Fruit fly (Drosophila melanogaster) whole organism, embryonic: ENCODE measurements around the gene MtnE.

Source experiments
- ATbp ChIP-seq: fragments of 200-800 bp; sonication (Bioruptor generic); optimal IDR thresholded peaks from 2 replicates; lab custom pipeline; 2017; ENCODE audit warnings: missing biosample characterization, mild to moderate bottlenecking, missing genetic modification characterization, missing genetic modification reagents
- CG10147 ChIP-seq: fragments of 200-800 bp; sonication (Bioruptor generic); optimal IDR thresholded peaks from 2 replicates; lab custom pipeline; 2019; ENCODE audit warnings: missing biosample characterization, mild to moderate bottlenecking, missing genetic modification characterization, moderate library complexity
- CG11695 ChIP-seq: fragments of 200-800 bp; sonication (Bioruptor generic); IDR thresholded peaks from 3 replicates; pipeline ENCODE4 v1.3.6; 2022; ENCODE audit warnings: missing biosample characterization, missing genetic modification characterization
- CG12155 ChIP-seq: fragments of 200-800 bp; sonication (Bioruptor generic); optimal IDR thresholded peaks from 3 replicates; lab custom pipeline; 2016; ENCODE audit warnings: missing biosample characterization, missing genetic modification characterization
- CG14965 ChIP-seq: fragments of 200-800 bp; sonication (Bioruptor generic); optimal IDR thresholded peaks from 2 replicates; lab custom pipeline; 2016; ENCODE audit warnings: missing biosample characterization, missing genetic modification characterization, borderline replicate concordance
- CG15269 ChIP-seq: fragments of 200-800 bp; sonication (Bioruptor generic); optimal IDR thresholded peaks from 2 replicates; lab custom pipeline; 2018; ENCODE audit warnings: missing biosample characterization, mild to moderate bottlenecking, missing genetic modification characterization, moderate library complexity
- CG16813 ChIP-seq: fragments of 200-800 bp; sonication (Bioruptor generic); IDR thresholded peaks from 3 replicates; pipeline ENCODE4 v1.3.6; 2022; ENCODE audit warnings: missing biosample characterization, missing genetic modification characterization; ENCODE audit not compliant: partially characterized antibody
- CG17829 ChIP-seq: fragments of 200-800 bp; optimal IDR thresholded peaks from 2 replicates; lab custom pipeline; 2019; ENCODE audit warnings: missing biosample characterization, mild to moderate bottlenecking, missing genetic modification characterization, moderate library complexity
- CG17912 ChIP-seq: fragments of 200-800 bp; sonication (Bioruptor generic); optimal IDR thresholded peaks from 2 replicates; lab custom pipeline; 2018; ENCODE audit warnings: missing biosample characterization, mild to moderate bottlenecking, missing genetic modification characterization
- CG18599 ChIP-seq: fragments of 200-800 bp; sonication (Bioruptor generic); optimal IDR thresholded peaks from 3 replicates; lab custom pipeline; 2017; ENCODE audit warnings: missing biosample characterization, missing genetic modification characterization, mild to moderate bottlenecking, moderate library complexity, missing genetic modification reagents
- CG18764 ChIP-seq: fragments of 200-800 bp; sonication (Bioruptor generic); optimal IDR thresholded peaks from 3 replicates; lab custom pipeline; 2016; ENCODE audit warnings: missing biosample characterization, missing genetic modification characterization
- CG2116 ChIP-seq: fragments of 200-800 bp; sonication (Bioruptor generic); optimal IDR thresholded peaks from 3 replicates; lab custom pipeline; 2018; ENCODE audit warnings: missing biosample characterization, mild to moderate bottlenecking, missing genetic modification characterization
- CG2120 ChIP-seq: fragments of 200-800 bp; sonication (Bioruptor generic); optimal IDR thresholded peaks from 3 replicates; lab custom pipeline; 2016; ENCODE audit warnings: missing biosample characterization, missing genetic modification characterization
- CG2889 ChIP-seq: fragments of 200-800 bp; sonication (Bioruptor generic); IDR thresholded peaks from 3 replicates; pipeline ENCODE4 v1.3.6; 2022; ENCODE audit warnings: missing biosample characterization, missing genetic modification characterization
- CG30431 ChIP-seq: fragments of 200-800 bp; sonication (Bioruptor generic); optimal IDR thresholded peaks from 2 replicates; lab custom pipeline; 2017; ENCODE audit warnings: missing biosample characterization, missing genetic modification characterization
- CG3281 ChIP-seq: fragments of 200-800 bp; sonication (Bioruptor generic); optimal IDR thresholded peaks from 3 replicates; lab custom pipeline; 2017; ENCODE audit warnings: missing biosample characterization, mild to moderate bottlenecking, missing genetic modification characterization
- CG5953 ChIP-seq: fragments of 200-800 bp; sonication (Bioruptor generic); IDR thresholded peaks from 2 replicates; pipeline ENCODE4 v1.3.6; 2022; ENCODE audit warnings: missing biosample characterization, missing genetic modification characterization
- CG8944 ChIP-seq: fragments of 200-800 bp; sonication (Bioruptor generic); optimal IDR thresholded peaks from 3 replicates; lab custom pipeline; 2016; ENCODE audit warnings: missing biosample characterization, missing genetic modification characterization
- CHES-1-like ChIP-seq: fragments of 200-800 bp; sonication (Bioruptor generic); optimal IDR thresholded peaks from 2 replicates; lab custom pipeline; 2016; ENCODE audit warnings: missing biosample characterization, missing genetic modification characterization
- CrebB ChIP-seq: fragments of 200-800 bp; sonication (Bioruptor generic); optimal IDR thresholded peaks from 3 replicates; lab custom pipeline; 2018; ENCODE audit warnings: missing biosample characterization, mild to moderate bottlenecking, missing genetic modification characterization
- Ets65A ChIP-seq: fragments of 200-800 bp; sonication (Bioruptor generic); peaks from one replicate; lab custom pipeline; 2016; ENCODE audit warnings: missing biosample characterization, missing genetic modification characterization
- Hmr ChIP-seq: fragments of 200-800 bp; sonication (Bioruptor generic); optimal IDR thresholded peaks from 3 replicates; lab custom pipeline; 2017; ENCODE audit warnings: mild to moderate bottlenecking, missing biosample characterization, missing genetic modification reagents, missing genetic modification characterization
- Hr78 ChIP-seq, 2 experiments: fragments of 200-800 bp in 1 of 2; fragments of >200 bp in 1 of 2; sonication (Bioruptor generic) in 1 of 2; optimal IDR thresholded peaks; 2 replicates each; lab custom pipeline; 2017 to 2019; ENCODE audit warnings: missing biosample characterization in 2 of 2, missing genetic modification characterization in 2 of 2, mild to moderate bottlenecking in 1 of 2, moderate library complexity in 1 of 2
- Optix ChIP-seq: fragments of 200-800 bp; sonication (Bioruptor generic); IDR thresholded peaks from 3 replicates; pipeline ENCODE4 v1.3.6; 2022; ENCODE audit warnings: missing biosample characterization, missing genetic modification characterization
- Vsx1 ChIP-seq: fragments of 200-800 bp; sonication (Bioruptor generic); optimal IDR thresholded peaks from 2 replicates; lab custom pipeline; 2017; ENCODE audit warnings: missing biosample characterization, mild to moderate bottlenecking, missing genetic modification characterization, missing genetic modification reagents
- YL-1 ChIP-seq: fragments of 200-800 bp; sonication (Bioruptor generic); optimal IDR thresholded peaks from 3 replicates; lab custom pipeline; 2017; ENCODE audit warnings: missing biosample characterization, mild to moderate bottlenecking, missing genetic modification characterization
- abd-A ChIP-seq: fragments of 200-800 bp; sonication (Bioruptor generic); optimal IDR thresholded peaks from 3 replicates; lab custom pipeline; 2019; ENCODE audit warnings: missing biosample characterization, mild to moderate bottlenecking, missing genetic modification characterization, moderate library complexity
- bsh ChIP-seq, 2 experiments: fragments of 200-800 bp; sonication (Bioruptor generic); optimal IDR thresholded peaks; 2 replicates each; lab custom pipeline; 2017 to 2018; ENCODE audit warnings: mild to moderate bottlenecking in 2 of 2, missing biosample characterization in 2 of 2, missing genetic modification characterization in 2 of 2, moderate library complexity in 1 of 2
- chinmo ChIP-seq: fragments of 200-800 bp; sonication (Bioruptor generic); IDR thresholded peaks from 4 replicates; pipeline ENCODE4 v1.3.6; 2022; ENCODE audit warnings: missing biosample characterization, missing genetic modification characterization; ENCODE audit not compliant: partially characterized antibody
- crol ChIP-seq: fragments of 200-800 bp; sonication (Bioruptor generic); IDR thresholded peaks from 2 replicates; pipeline ENCODE4 v1.3.6; 2022; ENCODE audit warnings: missing biosample characterization, missing genetic modification characterization
- da ChIP-seq: fragments of 200-800 bp; sonication (Bioruptor generic); optimal IDR thresholded peaks from 2 replicates; lab custom pipeline; 2016; ENCODE audit warnings: missing biosample characterization, missing genetic modification characterization
- dan ChIP-seq: fragments of 200-800 bp; sonication (Bioruptor generic); IDR thresholded peaks from 2 replicates; pipeline ENCODE4 v1.3.6; 2022; ENCODE audit warnings: missing biosample characterization, missing genetic modification characterization
- eve ChIP-seq, 2 experiments: fragments of >200 bp; optimal IDR thresholded peaks; 2 replicates each; lab custom pipeline; 2017; ENCODE audit warnings: missing biosample characterization in 2 of 2, missing genetic modification characterization in 2 of 2
- ewg ChIP-seq: fragments of 200-800 bp; sonication (Bioruptor generic); optimal IDR thresholded peaks from 3 replicates; lab custom pipeline; 2017; ENCODE audit warnings: mild to moderate bottlenecking, missing biosample characterization, missing genetic modification reagents, missing genetic modification characterization
- gt ChIP-seq: fragments of 200-800 bp; sonication (Bioruptor generic); IDR thresholded peaks from 2 replicates; pipeline ENCODE4 v1.3.6; 2022; ENCODE audit warnings: missing biosample characterization, missing genetic modification characterization
- luna ChIP-seq: fragments of 200-800 bp; sonication (Bioruptor generic); optimal IDR thresholded peaks from 2 replicates; lab custom pipeline; 2016; ENCODE audit warnings: missing biosample characterization, missing genetic modification characterization
- nmo ChIP-seq: fragments of 200-800 bp; sonication (Bioruptor generic); optimal IDR thresholded peaks from 2 replicates; lab custom pipeline; 2018; ENCODE audit warnings: missing biosample characterization, mild to moderate bottlenecking, missing genetic modification characterization, moderate library complexity
- pb ChIP-seq: fragments of 200-800 bp; sonication (Bioruptor generic); optimal IDR thresholded peaks from 3 replicates; lab custom pipeline; 2016; ENCODE audit warnings: missing biosample characterization, missing genetic modification characterization
- pzg ChIP-seq: fragments of 200-800 bp; sonication (Bioruptor generic); optimal IDR thresholded peaks from 3 replicates; lab custom pipeline; 2018; ENCODE audit warnings: missing biosample characterization, mild to moderate bottlenecking, missing genetic modification characterization, moderate library complexity
- ranshi ChIP-seq: fragments of 200-800 bp; sonication (Bioruptor generic); IDR thresholded peaks from 2 replicates; pipeline ENCODE4 v1.3.6; 2022; ENCODE audit warnings: missing biosample characterization, missing genetic modification characterization
- row ChIP-seq: fragments of 200-800 bp; sonication (Bioruptor generic); IDR thresholded peaks from 3 replicates; pipeline ENCODE4 v1.3.6; 2022; ENCODE audit warnings: missing biosample characterization, missing genetic modification characterization
- sc ChIP-seq, 3 experiments: fragments of >200 bp in 2 of 3; fragments of 200-800 bp in 1 of 3; sonication (Bioruptor generic) in 1 of 3; optimal IDR thresholded peaks; 2 replicates in 2 of 3; 3 replicates in 1 of 3; lab custom pipeline; 2017; ENCODE audit warnings: mild to moderate bottlenecking in 1 of 3, missing biosample characterization in 1 of 3, missing genetic modification characterization in 1 of 3, missing genetic modification reagents in 1 of 3
- scrt ChIP-seq: fragments of 200-800 bp; sonication (Bioruptor generic); optimal IDR thresholded peaks from 2 replicates; lab custom pipeline; 2018; ENCODE audit warnings: missing biosample characterization, mild to moderate bottlenecking, missing genetic modification characterization, moderate library complexity
- sens ChIP-seq: fragments of 200-800 bp; sonication (Bioruptor generic); peaks from one replicate; lab custom pipeline; 2016; ENCODE audit warnings: missing biosample characterization, missing genetic modification characterization
- sr ChIP-seq: fragments of 200-800 bp; sonication (Bioruptor generic); IDR thresholded peaks from 3 replicates; pipeline ENCODE4 v1.3.6; 2022; ENCODE audit warnings: missing biosample characterization, missing genetic modification characterization
- sug ChIP-seq: fragments of 200-800 bp; optimal IDR thresholded peaks from 2 replicates; lab custom pipeline; 2019; ENCODE audit warnings: missing biosample characterization, mild to moderate bottlenecking, missing genetic modification characterization, moderate library complexity
- tin ChIP-seq: fragments of 200-800 bp; sonication (Bioruptor generic); optimal IDR thresholded peaks from 3 replicates; lab custom pipeline; 2016; ENCODE audit warnings: missing biosample characterization, missing genetic modification characterization
- wdn ChIP-seq: fragments of 200-800 bp; sonication (Bioruptor generic); IDR thresholded peaks from 2 replicates; pipeline ENCODE4 v1.3.6; 2022; ENCODE audit warnings: missing biosample characterization, missing genetic modification characterization

MtnE gene

DNA sequence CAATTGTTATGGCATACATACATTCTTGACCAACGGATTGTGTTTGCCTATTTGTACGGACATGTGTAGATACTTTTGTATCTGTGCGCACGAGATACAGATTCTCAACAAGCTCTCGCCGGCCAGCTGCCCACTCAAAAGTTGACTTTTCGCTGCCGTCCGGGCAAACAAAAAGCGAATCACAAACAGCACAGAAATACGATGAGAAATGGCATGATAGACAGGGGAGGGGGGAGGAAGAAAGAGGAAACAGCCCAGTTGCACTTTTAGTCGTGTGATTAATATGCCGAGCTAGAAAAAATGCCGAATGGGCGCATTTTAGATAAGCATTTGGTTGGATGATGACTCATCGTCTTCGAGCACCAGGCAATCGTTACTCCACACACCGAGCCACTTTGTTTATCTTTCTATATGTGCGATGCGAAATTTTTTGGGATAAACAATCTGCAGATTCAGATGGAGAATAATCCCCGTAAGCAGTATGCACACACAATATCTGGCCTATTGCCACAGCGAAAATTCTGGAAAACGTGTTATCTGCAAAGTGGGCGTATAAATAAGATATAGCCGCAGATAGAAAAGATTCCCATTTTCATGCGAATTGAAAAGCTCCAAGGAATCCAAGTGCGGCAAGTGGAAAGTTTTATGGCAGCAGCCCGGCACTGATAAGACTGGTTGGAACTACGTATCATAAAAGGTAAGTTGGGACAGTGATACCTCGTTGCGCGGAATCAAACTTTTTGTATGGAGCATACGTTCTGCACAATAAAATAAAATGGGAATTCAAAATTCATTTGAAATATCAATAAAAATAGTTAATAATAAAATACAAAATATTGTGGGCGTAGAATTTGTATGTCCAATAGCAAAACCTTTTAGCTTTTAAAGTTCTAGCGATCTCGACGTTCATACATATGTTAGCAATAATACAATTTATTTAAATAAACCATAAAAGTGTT is 12.4 kb upstream of the MtnE start (continued):
- TF ChIP-seq row (GFP tag; lab: Robert Waterston, UW), result peak; percentile 32; the same call in 1 of the 3 replicates
- no peak for TF ChIP-seq CG17829 (tag; lab: Kevin White, UChicago)
- peak; percentile 15 for TF ChIP-seq CG3281 (GFP tag; lab: Kevin White, UChicago)
- 0 out of 4 replicates have a peak, but pooled peaks have one; percentile 74 for TF ChIP-seq chinmo
- TF ChIP-seq crol (GFP tag; lab: Robert Waterston, UW), result no peak
- TF ChIP-seq tin (GFP tag; lab: Kevin White, UChicago), result no peak
- peak; percentile 44 for TF ChIP-seq sens
- TF ChIP-seq nmo, result no peak
- no peak for TF ChIP-seq bsh (GFP tag; optimal IDR thresholded peaks at IDR 0.05; lab: Kevin White, UChicago)
- TF ChIP-seq scrt (GFP tag; lab: Kevin White, UChicago), result no peak
- TF ChIP-seq CG2889 (GFP tag; lab: Robert Waterston, UW), result no peak
- no peak for TF ChIP-seq da (GFP tag; lab: Kevin White, UChicago)
- peak; percentile 4 for TF ChIP-seq ATbp (GFP tag; lab: Kevin White, UChicago)
- no peak for TF ChIP-seq luna (GFP tag; lab: Kevin White, UChicago)
- peak in 1 of 2 experiments; percentile 27 for TF ChIP-seq eve (GFP tag; optimal IDR thresholded peaks at IDR 0.05; lab: Kevin White, UChicago)
- TF ChIP-seq wdn (GFP tag; lab: Robert Waterston, UW), result no peak
- no peak for TF ChIP-seq dan (GFP tag; lab: Robert Waterston, UW)
- TF ChIP-seq Vsx1 (GFP tag; lab: Kevin White, UChicago), result no peak
- no peak for TF ChIP-seq CG5953 (GFP tag; lab: Robert Waterston, UW)
- no peak for TF ChIP-seq Hr78 (GFP tag; optimal IDR thresholded peaks at IDR 0.05; lab: Kevin White, UChicago)
- TF ChIP-seq Ets65A, result no peak
- TF ChIP-seq CG2120, result peak; percentile 18
- TF ChIP-seq sr (GFP tag; lab: Robert Waterston, UW), result peak; percentile 78; the same call in 2 of the 3 replicates
- TF ChIP-seq CG16813 (GFP tag; lab: Robert Waterston, UW), result no peak
- no peak for TF ChIP-seq CG10147
- no peak for TF ChIP-seq CG12155 (GFP tag; lab: Kevin White, UChicago)
- TF ChIP-seq CG11695, result no peak
- TF ChIP-seq CG14965, result no peak
- no peak for TF ChIP-seq Hmr (GFP tag; lab: Kevin White, UChicago)
- no peak for TF ChIP-seq sc (optimal IDR thresholded peaks at IDR 0.05; lab: Kevin White, UChicago)
- TF ChIP-seq sc (GFP tag; optimal IDR thresholded peaks at IDR 0.05; lab: Kevin White, UChicago), result no peak
- TF ChIP-seq CG18764, result no peak
- TF ChIP-seq CG17912 (GFP tag; lab: Kevin White, UChicago), result no peak
- TF ChIP-seq Optix (GFP tag; lab: Robert Waterston, UW), result no peak
- no peak for TF ChIP-seq ewg (GFP tag; lab: Kevin White, UChicago)
- no peak for TF ChIP-seq gt (GFP tag; lab: Robert Waterston, UW)
- TF ChIP-seq YL-1 (GFP tag; lab: Kevin White, UChicago), result no peak
- TF ChIP-seq abd-A (tag; lab: Kevin White, UChicago), result no peak
- TF ChIP-seq pb, result no peak
- TF ChIP-seq CG15269 (tag; lab: Kevin White, UChicago), result no peak
- no peak for TF ChIP-seq CHES-1-like (GFP tag; lab: Kevin White, UChicago)
- peak; percentile 11 for TF ChIP-seq CG18599 (GFP tag; lab: Kevin White, UChicago)
- TF ChIP-seq CG30431 (GFP tag; lab: Kevin White, UChicago), result no peak
- no peak for TF ChIP-seq pzg (GFP tag; lab: Kevin White, UChicago)
- TF ChIP-seq CrebB, result no peak
- TF ChIP-seq sug (tag; lab: Kevin White, UChicago), result peak; percentile 11
- TF ChIP-seq ranshi (GFP tag; lab: Robert Waterston, UW), result no peak
- TF ChIP-seq CG8944, result no peak
- TF ChIP-seq CG2116, result no peak
